Fruit fly (Drosophila melanogaster): ENCODE data around the gene CG5001.
A peak's percentile ranks its signal among the peaks of the same experiment; 100 is the strongest.

Gene CG5001

dm6 chr2L:1207432-1207831 lies 21.9 kb downstream of the CG5001 start (continued):
- TF ChIP-seq zf30C (GFP tag; optimal IDR thresholded peaks at IDR 0.05) (no peak), CG8359 (GFP tag; optimal IDR thresholded peaks at IDR 0.05; ENCODE audit: borderline replicate concordance) (no peak), jumu (GFP tag; optimal IDR thresholded peaks at IDR 0.05) (no peak), amos (GFP tag; IDR thresholded peaks at IDR 0.05; ENCODE audit: partially characterized antibody) (no peak), Sox100B (GFP tag; optimal IDR thresholded peaks at IDR 0.05) (peak; percentile 33), odd (GFP tag; optimal IDR thresholded peaks at IDR 0.05) (peak; percentile 24), Bgb (GFP tag; IDR thresholded peaks at IDR 0.05; ENCODE audit: partially characterized antibody) (no peak), CG7839 (tag; optimal IDR thresholded peaks at IDR 0.05) (peak; percentile 64), zfh2 (GFP tag; optimal IDR thresholded peaks at IDR 0.05) (no peak), CG3281 (GFP tag; optimal IDR thresholded peaks at IDR 0.05) (peak; percentile 55), Hr78 (GFP tag; optimal IDR thresholded peaks at IDR 0.05) (no peak), B-H1 (GFP tag; IDR thresholded peaks at IDR 0.05) (peak; percentile 42), pfk (GFP tag; optimal IDR thresholded peaks at IDR 0.05) (no peak), Xbp1 (GFP tag; optimal IDR thresholded peaks at IDR 0.05) (peak; percentile 67), Rx (GFP tag; IDR thresholded peaks at IDR 0.05) (peak; percentile 72), CG17568 (GFP tag; optimal IDR thresholded peaks at IDR 0.05) (no peak), CG5953 (GFP tag; IDR thresholded peaks at IDR 0.05) (peak; percentile 49; the same call in 1 of the 2 replicates), CG6854 (GFP tag; optimal IDR thresholded peaks at IDR 0.05) (peak; percentile 32), jing (GFP tag; optimal IDR thresholded peaks at IDR 0.05) (no peak), Taf1 (GFP tag; IDR thresholded peaks at IDR 0.05) (peak; percentile 64), CG3163 (GFP tag; optimal IDR thresholded peaks at IDR 0.05) (no peak), CHES-1-like (GFP tag; optimal IDR thresholded peaks at IDR 0.05) (peak; percentile 7), pum (GFP tag; optimal IDR thresholded peaks at IDR 0.05) (no peak), ERR (GFP tag; optimal IDR thresholded peaks at IDR 0.05) (no peak), CG11093 (GFP tag; IDR thresholded peaks at IDR 0.05) (peak; percentile 51; the same call in 1 of the 3 replicates), Hand (GFP tag; optimal IDR thresholded peaks at IDR 0.05) (peak; percentile 81), ara (GFP tag; IDR thresholded peaks at IDR 0.05) (0 out of 2 replicates have a peak, but pooled peaks have one; percentile 13), CG1602 (GFP tag; optimal IDR thresholded peaks at IDR 0.05) (peak; percentile 13), Oaz (GFP tag; IDR thresholded peaks at IDR 0.05) (peak; percentile 58), CG7745 (tag; optimal IDR thresholded peaks at IDR 0.05) (no peak), CG4707 (GFP tag; optimal IDR thresholded peaks at IDR 0.05) (no peak), CG12744 (GFP tag; optimal IDR thresholded peaks at IDR 0.05) (no peak), H2.0 (GFP tag; IDR thresholded peaks at IDR 0.05) (peak; percentile 59; the same call in 1 of the 2 replicates), gfzf (GFP tag; optimal IDR thresholded peaks at IDR 0.05) (no peak), rib (GFP tag; IDR thresholded peaks at IDR 0.05) (0 out of 2 replicates have a peak, but pooled peaks have one; percentile 40), CG34422 (GFP tag; IDR thresholded peaks at IDR 0.05) (peak; percentile 13; the same call in 1 of the 3 replicates), Ada2b (GFP tag; IDR thresholded peaks at IDR 0.05) (peak; percentile 78), stwl (tag; optimal IDR thresholded peaks at IDR 0.05) (no peak), klu (GFP tag; IDR thresholded peaks at IDR 0.05) (no peak), CG15073 (GFP tag; optimal IDR thresholded peaks at IDR 0.05) (no peak), Hey (tag; optimal IDR thresholded peaks at IDR 0.05) (peak; percentile 17), Pdp1 (GFP tag; optimal IDR thresholded peaks at IDR 0.05) (peak in 1 of 2 experiments; percentile 20), B-H2 (GFP tag; optimal IDR thresholded peaks at IDR 0.05) (no peak), da (GFP tag; optimal IDR thresholded peaks at IDR 0.05) (no peak), CG34376 (GFP tag; optimal IDR thresholded peaks at IDR 0.05) (no peak), crol (GFP tag; IDR thresholded peaks at IDR 0.05) (no peak), CG17829 (tag; optimal IDR thresholded peaks at IDR 0.05) (no peak), Dll (GFP tag; IDR thresholded peaks at IDR 0.05; ENCODE audit: partially characterized antibody) (no peak), CG13287 (GFP tag; IDR thresholded peaks at IDR 0.05; ENCODE audit: partially characterized antibody) (no peak), onecut (GFP tag; IDR thresholded peaks at IDR 0.05) (peak; percentile 51)

All from whole organism, embryonic.